ENCODE assay signal across 7 worm cellular contexts in the genomic region with DNA sequence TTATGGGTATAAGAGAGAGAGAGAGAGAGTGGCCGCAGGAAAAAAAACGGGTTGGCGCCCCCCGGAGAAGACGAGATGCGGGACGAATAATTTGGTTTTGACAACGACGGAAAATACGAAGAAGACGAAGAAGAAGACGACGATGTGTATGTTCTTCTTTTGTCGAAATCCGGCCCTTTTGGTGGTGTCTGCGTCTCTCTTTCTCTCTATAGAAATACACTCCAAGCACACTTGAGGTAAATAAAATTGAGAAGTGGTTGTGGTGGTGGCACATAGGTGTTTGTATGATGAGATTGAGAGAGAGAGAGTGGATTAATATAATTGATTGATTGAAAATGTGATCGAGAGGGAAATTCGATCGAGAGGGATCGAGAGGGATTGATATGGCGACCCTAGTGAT.
TF ChIP-seq lines count a peak whose summit lies in the region.

No protein-coding gene starts in this region.

TF ChIP-seq in whole organism, L1 larva, 84 proteins besides CTCF, POLR2A, EP300 and RAD21 (continues in another document):
- no peak for TF ChIP-seq ets-5 (GFP tag; IDR thresholded peaks at IDR 0.05; lab: Robert Waterston, UW)
- no peak for TF ChIP-seq C16A3.4 (tag; optimal IDR thresholded peaks at IDR 0.05; lab: Kevin White, UChicago)
- no peak for TF ChIP-seq pqm-1 (tag; optimal IDR thresholded peaks at IDR 0.05; lab: Kevin White, UChicago)
- peak; percentile 13 for TF ChIP-seq fos-1 (tag; optimal IDR thresholded peaks at IDR 0.05; lab: Kevin White, UChicago)
- TF ChIP-seq snu-23 (GFP tag; optimal IDR thresholded peaks at IDR 0.05; lab: Kevin White, UChicago): peak; percentile 50
- no peak for TF ChIP-seq hlh-4 (tag; optimal IDR thresholded peaks at IDR 0.05; lab: Kevin White, UChicago)
- TF ChIP-seq lsy-2 (tag; optimal IDR thresholded peaks at IDR 0.05; lab: Kevin White, UChicago): peak; percentile 13 to 48
- TF ChIP-seq nhr-20 (tag; optimal IDR thresholded peaks at IDR 0.05; lab: Kevin White, UChicago): peak; percentile 48
- peak; percentile 20 for TF ChIP-seq skn-1 (tag; optimal IDR thresholded peaks at IDR 0.05; lab: Kevin White, UChicago)
- no peak for TF ChIP-seq C34B4.2 (tag; optimal IDR thresholded peaks at IDR 0.05; lab: Kevin White, UChicago)
- TF ChIP-seq blmp-1 (tag; optimal IDR thresholded peaks at IDR 0.05; lab: Kevin White, UChicago): peak; percentile 86
- peak; percentile 17 to 30 for TF ChIP-seq lin-35 (GFP tag; optimal IDR thresholded peaks at IDR 0.05; lab: Kevin White, UChicago)
- no peak for TF ChIP-seq mef-2 (tag; optimal IDR thresholded peaks at IDR 0.05; lab: Kevin White, UChicago)

TF ChIP-seq in whole organism, L2 larva, 48 proteins besides CTCF, POLR2A, EP300 and RAD21 (continues in another document):
- peak; percentile 4 for TF ChIP-seq sem-4 (tag; optimal IDR thresholded peaks at IDR 0.05; lab: Kevin White, UChicago)
- peak; percentile 11 for TF ChIP-seq blmp-1 (tag; optimal IDR thresholded peaks at IDR 0.05; lab: Kevin White, UChicago; ENCODE audit: insufficient read depth)
- peak in 1 of 2 experiments; percentile 20 for TF ChIP-seq lsy-2 (tag; optimal IDR thresholded peaks at IDR 0.05; lab: Kevin White, UChicago)
- TF ChIP-seq nhr-25 (tag; optimal IDR thresholded peaks at IDR 0.05; lab: Kevin White, UChicago): peak; percentile 65
- no peak for TF ChIP-seq ceh-82 (tag; optimal IDR thresholded peaks at IDR 0.05; lab: Kevin White, UChicago)
- TF ChIP-seq mbf-1 (tag; optimal IDR thresholded peaks at IDR 0.05; lab: Kevin White, UChicago): no peak
- peak; percentile 22 for TF ChIP-seq lin-13 (GFP tag; optimal IDR thresholded peaks at IDR 0.05; lab: Kevin White, UChicago)
- TF ChIP-seq sma-9 (GFP tag; optimal IDR thresholded peaks at IDR 0.05; lab: Kevin White, UChicago): peak; percentile 12
- TF ChIP-seq sma-9 (tag; optimal IDR thresholded peaks at IDR 0.05; lab: Kevin White, UChicago): no peak
- TF ChIP-seq nhr-129 (tag; optimal IDR thresholded peaks at IDR 0.05; lab: Kevin White, UChicago): peak; percentile 38
- no peak for TF ChIP-seq snpc-4 (tag; optimal IDR thresholded peaks at IDR 0.05; lab: Kevin White, UChicago)
- peak; percentile 48 for TF ChIP-seq crh-2 (tag; optimal IDR thresholded peaks at IDR 0.05; lab: Kevin White, UChicago)

TF ChIP-seq in whole organism, L3 larva, 47 proteins besides CTCF, POLR2A, EP300 and RAD21:
- TF ChIP-seq pha-4 (tag; optimal IDR thresholded peaks at IDR 0.05; lab: Kevin White, UChicago): peak; percentile 58
- TF ChIP-seq nhr-25 (tag; optimal IDR thresholded peaks at IDR 0.05; lab: Kevin White, UChicago): peak; percentile 34
- TF ChIP-seq fkh-10 (GFP tag; optimal IDR thresholded peaks at IDR 0.05; lab: Kevin White, UChicago): peak; percentile 9
- peak; percentile 35 for TF ChIP-seq hmg-11 (tag; optimal IDR thresholded peaks at IDR 0.05; lab: Kevin White, UChicago)
- TF ChIP-seq egl-5 (tag; optimal IDR thresholded peaks at IDR 0.05; lab: Kevin White, UChicago): peak; percentile 25
- no peak for TF ChIP-seq nhr-23 (tag; optimal IDR thresholded peaks at IDR 0.05; lab: Kevin White, UChicago)
- TF ChIP-seq ama-1 (optimal IDR thresholded peaks at IDR 0.05; lab: Kevin White, UChicago): no peak
- TF ChIP-seq nfya-1 (tag; optimal IDR thresholded peaks at IDR 0.05; lab: Kevin White, UChicago; ENCODE audit: insufficient read depth): peak; percentile 61

TF ChIP-seq in whole organism, L4 larva, 104 proteins besides CTCF, POLR2A, EP300 and RAD21 (continues in another document):
- TF ChIP-seq snpc-4 (tag; optimal IDR thresholded peaks at IDR 0.05; lab: Kevin White, UChicago) (no peak), mxl-2 (GFP tag; conservative IDR thresholded peaks at IDR 0.05; lab: Robert Waterston, UW) (no peak), ceh-62 (tag; optimal IDR thresholded peaks at IDR 0.05; lab: Kevin White, UChicago) (no peak), attf-4 (tag; optimal IDR thresholded peaks at IDR 0.05; lab: Kevin White, UChicago) (no peak), hmg-1.1 (GFP tag; IDR thresholded peaks at IDR 0.05; lab: Robert Waterston, UW) (peak; percentile 37; the same call in 1 of the 2 replicates), cey-2 (tag; optimal IDR thresholded peaks at IDR 0.05; lab: Kevin White, UChicago; ENCODE audit: borderline replicate concordance, insufficient read depth) (no peak), zfp-3 (GFP tag; conservative IDR thresholded peaks at IDR 0.05; lab: Robert Waterston, UW) (no peak), lin-29 (GFP tag; IDR thresholded peaks at IDR 0.05; lab: Robert Waterston, UW) (no peak), nhr-25 (tag; optimal IDR thresholded peaks at IDR 0.05; lab: Kevin White, UChicago; ENCODE audit: borderline replicate concordance, insufficient read depth) (peak; percentile 20), madf-5 (GFP tag; IDR thresholded peaks at IDR 0.05; lab: Robert Waterston, UW) (no peak), aly-2 (tag; optimal IDR thresholded peaks at IDR 0.05; lab: Kevin White, UChicago) (no peak), nhr-28 (tag; optimal IDR thresholded peaks at IDR 0.05; lab: Kevin White, UChicago) (peak; percentile 21), Y75B8A.6 (GFP tag; IDR thresholded peaks at IDR 0.05; lab: Robert Waterston, UW) (no peak), nhr-111 (GFP tag; optimal IDR thresholded peaks at IDR 0.05; lab: Kevin White, UChicago) (no peak)

TF ChIP-seq in whole organism, late embryonic, 69 proteins besides CTCF, POLR2A, EP300 and RAD21:
- TF ChIP-seq ceh-22 (tag; optimal IDR thresholded peaks at IDR 0.05; lab: Kevin White, UChicago) (peak; percentile 43), ceh-34 (tag; optimal IDR thresholded peaks at IDR 0.05; lab: Kevin White, UChicago) (peak; percentile 5), K02D7.2 (tag; optimal IDR thresholded peaks at IDR 0.05; lab: Kevin White, UChicago) (no peak), Y22D7AL.16 (tag; optimal IDR thresholded peaks at IDR 0.05; lab: Kevin White, UChicago) (no peak), ceh-2 (tag; optimal IDR thresholded peaks at IDR 0.05; lab: Kevin White, UChicago) (no peak), pros-1 (tag; optimal IDR thresholded peaks at IDR 0.05; lab: Kevin White, UChicago) (no peak), ceh-31 (tag; optimal IDR thresholded peaks at IDR 0.05; lab: Kevin White, UChicago) (peak; percentile 21), unc-42 (tag; optimal IDR thresholded peaks at IDR 0.05; lab: Kevin White, UChicago) (peak; percentile 79), ceh-24 (tag; optimal IDR thresholded peaks at IDR 0.05; lab: Kevin White, UChicago) (no peak), npax-4 (tag; optimal IDR thresholded peaks at IDR 0.05; lab: Kevin White, UChicago) (no peak), nfya-1 (tag; optimal IDR thresholded peaks at IDR 0.05; lab: Kevin White, UChicago) (peak; percentile 2), sdc-2 (tag; optimal IDR thresholded peaks at IDR 0.05; lab: Kevin White, UChicago) (no peak)

TF ChIP-seq in whole organism, mixed stage, embryonic, 35 proteins besides CTCF, POLR2A, EP300 and RAD21:
- peak; percentile 1 for TF ChIP-seq nhr-237 (tag; optimal IDR thresholded peaks at IDR 0.05; lab: Kevin White, UChicago)
- no peak for TF ChIP-seq nhr-12 (tag; optimal IDR thresholded peaks at IDR 0.05; lab: Kevin White, UChicago)
- peak; percentile 55 for TF ChIP-seq pha-4 (tag; optimal IDR thresholded peaks at IDR 0.05; lab: Kevin White, UChicago)
- TF ChIP-seq blmp-1 (tag; optimal IDR thresholded peaks at IDR 0.05; lab: Kevin White, UChicago): no peak
- TF ChIP-seq nhr-2 (tag; optimal IDR thresholded peaks at IDR 0.05; lab: Kevin White, UChicago): no peak
- no peak for TF ChIP-seq elt-1 (tag; optimal IDR thresholded peaks at IDR 0.05; lab: Kevin White, UChicago; ENCODE audit: borderline replicate concordance, insufficient read depth)
- no peak for TF ChIP-seq lin-32 (GFP tag; optimal IDR thresholded peaks at IDR 0.05; lab: Kevin White, UChicago)
- no peak for TF ChIP-seq sem-2 (GFP tag; optimal IDR thresholded peaks at IDR 0.05; lab: Kevin White, UChicago)
- no peak for TF ChIP-seq ceh-43 (GFP tag; optimal IDR thresholded peaks at IDR 0.05; lab: Kevin White, UChicago)
- peak; percentile 24 for TF ChIP-seq mls-2 (tag; optimal IDR thresholded peaks at IDR 0.05; lab: Kevin White, UChicago)
- no peak for TF ChIP-seq ceh-39 (tag; optimal IDR thresholded peaks at IDR 0.05; lab: Kevin White, UChicago)
- no peak for TF ChIP-seq lsy-2 (tag; optimal IDR thresholded peaks at IDR 0.05; lab: Kevin White, UChicago)
- no peak for TF ChIP-seq mab-5 (tag; optimal IDR thresholded peaks at IDR 0.05; lab: Kevin White, UChicago)
- TF ChIP-seq lin-13 (tag; optimal IDR thresholded peaks at IDR 0.05; lab: Kevin White, UChicago): no peak
- no peak for TF ChIP-seq unc-39 (tag; optimal IDR thresholded peaks at IDR 0.05; lab: Kevin White, UChicago)
- peak; percentile 88 for TF ChIP-seq ces-1 (GFP tag; optimal IDR thresholded peaks at IDR 0.05; lab: Kevin White, UChicago)
TF ChIP-seq in whole organism, mixed stage, embryonic: peak in this region for 4.

TF ChIP-seq in whole organism, young adult, 124 proteins besides CTCF, POLR2A, EP300 and RAD21:
- TF ChIP-seq K12H6.12 (tag; optimal IDR thresholded peaks at IDR 0.05; lab: Kevin White, UChicago) (peak; percentile 22), B0336.3 (GFP tag; IDR thresholded peaks at IDR 0.05; lab: Robert Waterston, UW) (no peak), lin-40 (tag; optimal IDR thresholded peaks at IDR 0.05; lab: Kevin White, UChicago) (peak; percentile 11), lin-35 (GFP tag; optimal IDR thresholded peaks at IDR 0.05; lab: Kevin White, UChicago) (peak in 1 of 3 experiments; percentile 2), die-1 (tag; optimal IDR thresholded peaks at IDR 0.05; lab: Kevin White, UChicago) (no peak), hrde-1 (tag; optimal IDR thresholded peaks at IDR 0.05; lab: Kevin White, UChicago; ENCODE audit: borderline replicate concordance) (no peak), cebp-1 (GFP tag; IDR thresholded peaks at IDR 0.05; lab: Robert Waterston, UW) (no peak), cebp-1 (tag; optimal IDR thresholded peaks at IDR 0.05; lab: Kevin White, UChicago) (peak; percentile 21), ceh-27 (GFP tag; optimal IDR thresholded peaks at IDR 0.05; lab: Kevin White, UChicago) (peak; percentile 89)
